Worm (Caenorhabditis elegans) whole organism, early embryonic: Measurements from ENCODE around the gene sre-15.

Experiments
- B0310.2 ChIP-seq: sonication (generic microtip); optimal IDR thresholded peaks from 2 replicates; lab custom pipeline; 2016; ENCODE audit warnings: mild to moderate bottlenecking, missing genetic modification characterization, missing compliant biosample characterization
- F13C5.2 ChIP-seq: sonication (generic microtip); optimal IDR thresholded peaks from 2 replicates; lab custom pipeline; 2017; ENCODE audit warnings: mild to moderate bottlenecking, missing genetic modification characterization, inconsistent platforms, missing compliant biosample characterization
- aly-1 ChIP-seq: sonication (generic microtip); optimal IDR thresholded peaks from 2 replicates; lab custom pipeline; 2016; ENCODE audit warnings: missing genetic modification characterization, missing compliant biosample characterization
- ama-1 ChIP-seq: fragments of 150-350 bp; optimal IDR thresholded peaks from 2 replicates; lab custom pipeline; 2014
- ceh-13 ChIP-seq: fragments of 200-800 bp; sonication (Bioruptor generic); optimal IDR thresholded peaks from 2 replicates; lab custom pipeline; 2018; ENCODE audit warnings: mild to moderate bottlenecking, missing genetic modification characterization, missing compliant biosample characterization
- ceh-36 ChIP-seq: sonication (generic microtip); optimal IDR thresholded peaks from 2 replicates; lab custom pipeline; 2016; ENCODE audit warnings: missing genetic modification characterization, inconsistent platforms, missing compliant biosample characterization
- ets-7 ChIP-seq: sonication (generic microtip); optimal IDR thresholded peaks from 2 replicates; lab custom pipeline; 2016; ENCODE audit warnings: missing genotype, missing genetic modification characterization, missing compliant biosample characterization
- flt-1 ChIP-seq: fragments of 200-800 bp; sonication (Bioruptor generic); IDR thresholded peaks from 2 replicates; pipeline ENCODE4 v1.3.6; 2022; ENCODE audit warnings: missing genetic modification characterization, missing compliant biosample characterization
- hmbx-1 ChIP-seq: sonication (generic microtip); optimal IDR thresholded peaks from 2 replicates; lab custom pipeline; 2016; ENCODE audit warnings: mild to moderate bottlenecking, missing genetic modification characterization, missing compliant biosample characterization
- hmg-4 ChIP-seq: fragments of 200-800 bp; sonication (Bioruptor generic); optimal IDR thresholded peaks from 2 replicates; lab custom pipeline; 2018; ENCODE audit warnings: mild to moderate bottlenecking, missing genetic modification characterization, missing compliant biosample characterization
- hnd-1 ChIP-seq: sonication (generic microtip); optimal IDR thresholded peaks from 2 replicates; lab custom pipeline; 2016; ENCODE audit warnings: missing genetic modification characterization, missing compliant biosample characterization
- pes-1 ChIP-seq: fragments of 200-800 bp; sonication (Bioruptor generic); IDR thresholded peaks from 2 replicates; pipeline ENCODE4 v1.3.6; 2022; ENCODE audit warnings: missing genetic modification reagents, missing genetic modification characterization, missing compliant biosample characterization
- scrt-1 ChIP-seq: fragments of 200-800 bp; sonication (Bioruptor generic); IDR thresholded peaks from 2 replicates; pipeline ENCODE4 v1.3.6; 2022; ENCODE audit warnings: missing genetic modification characterization, missing compliant biosample characterization
- sea-1 ChIP-seq: fragments of 200-800 bp; sonication (Bioruptor generic); conservative IDR thresholded peaks from 2 replicates; pipeline ENCODE4 v1.3.6; 2022; ENCODE audit warnings: missing genetic modification characterization, missing compliant biosample characterization
- tbx-11 ChIP-seq: fragments of 200-800 bp; sonication (Bioruptor generic); IDR thresholded peaks from 2 replicates; pipeline ENCODE4 v1.3.6; 2022; ENCODE audit warnings: missing genetic modification characterization, missing compliant biosample characterization
- tbx-37 ChIP-seq: fragments of 200-800 bp; sonication (Bioruptor generic); conservative IDR thresholded peaks from 2 replicates; pipeline ENCODE4 v1.3.6; 2022; ENCODE audit warnings: missing genetic modification reagents, missing genetic modification characterization, missing compliant biosample characterization
- tra-4 ChIP-seq: sonication (generic microtip); optimal IDR thresholded peaks from 2 replicates; lab custom pipeline; 2017; ENCODE audit warnings: missing genetic modification characterization, missing compliant biosample characterization

Gene sre-15

DNA sequence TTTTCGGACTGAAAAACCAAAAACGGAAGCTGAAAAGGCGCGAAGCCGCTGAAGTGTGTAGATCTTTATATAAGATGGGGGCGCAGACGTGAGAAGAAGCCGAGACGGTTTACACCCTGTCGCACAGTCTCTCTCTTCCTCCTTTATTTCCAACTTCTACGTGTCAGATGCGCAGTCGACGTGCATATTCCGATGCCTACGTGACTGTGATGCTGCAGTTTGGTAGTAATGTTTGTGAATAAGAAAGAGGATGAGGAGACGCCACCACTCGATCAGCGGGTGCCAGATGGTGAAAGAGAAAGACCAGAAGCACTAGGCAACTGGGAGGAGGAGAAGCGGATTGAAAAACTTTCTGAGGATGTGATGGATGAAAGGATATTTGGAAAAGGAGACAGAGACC, 26.4 kb downstream of the sre-15 start:
- TF ChIP-seq ets-7 (no peak), hmg-4 (GFP tag; lab: Kevin White, UChicago) (no peak), flt-1 (GFP tag; lab: Robert Waterston, UW) (no peak), tra-4 (tag; lab: Kevin White, UChicago) (no peak), scrt-1 (no peak), tbx-37 (no peak), pes-1 (GFP tag; lab: Robert Waterston, UW) (no peak), aly-1 (no peak), ceh-36 (tag; lab: Kevin White, UChicago) (no peak), ama-1 (lab: Kevin White, UChicago) (no peak), ceh-13 (GFP tag; lab: Kevin White, UChicago) (no peak), F13C5.2 (no peak), hnd-1 (no peak)

DNA sequence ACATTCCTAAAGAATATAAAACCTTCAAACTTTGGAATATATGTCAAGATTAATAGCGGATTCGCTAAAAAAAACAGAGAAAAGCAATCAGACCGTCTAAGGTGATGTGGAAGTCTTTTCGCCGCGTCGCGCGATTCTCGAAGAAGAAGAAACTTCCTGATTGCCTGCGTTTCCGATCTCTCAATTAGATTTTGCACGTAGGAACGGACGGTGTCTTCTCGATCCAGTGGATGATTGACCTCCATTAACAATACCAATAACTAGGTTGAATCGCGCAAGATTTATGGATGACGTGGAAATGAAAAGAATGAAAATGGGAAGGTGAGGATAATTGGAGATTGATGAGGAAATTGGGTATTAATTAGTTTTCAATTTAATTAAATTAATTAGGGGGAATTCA, 27.5 kb downstream of the sre-15 start:
- TF ChIP-seq tbx-37 (no peak), tra-4 (tag; lab: Kevin White, UChicago) (no peak), B0310.2 (tag; lab: Kevin White, UChicago) (no peak), F13C5.2 (no peak), pes-1 (GFP tag; lab: Robert Waterston, UW) (no peak), aly-1 (no peak), ceh-13 (GFP tag; lab: Kevin White, UChicago) (no peak), flt-1 (GFP tag; lab: Robert Waterston, UW) (no peak), tbx-11 (GFP tag; lab: Robert Waterston, UW) (no peak), hmbx-1 (no peak), hnd-1 (no peak), ama-1 (lab: Kevin White, UChicago) (no peak), sea-1 (GFP tag; lab: Robert Waterston, UW) (no peak), hmg-4 (GFP tag; lab: Kevin White, UChicago) (no peak), ceh-36 (tag; lab: Kevin White, UChicago) (no peak), ets-7 (no peak)

DNA sequence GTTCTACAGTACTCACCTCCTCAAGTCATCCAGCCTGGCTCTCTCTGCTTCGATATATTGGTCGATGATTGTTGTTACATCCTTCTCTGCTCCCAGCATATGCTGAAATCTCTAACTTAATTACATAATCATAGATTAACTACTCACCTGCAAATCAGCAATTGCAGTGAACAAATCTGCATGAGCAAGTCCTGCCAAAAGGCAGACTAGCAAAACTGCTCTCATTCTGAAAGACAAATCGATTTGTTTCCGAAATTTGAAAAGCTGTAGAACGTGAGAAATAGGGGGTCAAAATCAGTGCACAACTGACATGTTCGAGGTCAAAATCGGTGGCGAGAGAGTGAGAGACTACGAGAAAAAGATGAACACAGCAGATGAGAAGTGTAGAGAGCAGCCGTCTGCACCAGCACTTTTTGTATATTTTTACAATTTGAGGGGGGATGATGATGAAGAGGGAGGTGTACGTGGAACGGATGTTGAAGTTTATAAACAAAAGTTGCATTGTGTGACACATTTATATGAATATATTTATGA, 28.8 kb downstream of the sre-15 start, which contains the start of gene phy-2:
Gene phy-2 (minus strand): TSS at position 226 of the 534 bp plus-strand sequence.
- no peak for TF ChIP-seq tbx-11 (GFP tag; lab: Robert Waterston, UW)
- TF ChIP-seq hmg-4 (GFP tag; lab: Kevin White, UChicago): peak; percentile 0

DNA sequence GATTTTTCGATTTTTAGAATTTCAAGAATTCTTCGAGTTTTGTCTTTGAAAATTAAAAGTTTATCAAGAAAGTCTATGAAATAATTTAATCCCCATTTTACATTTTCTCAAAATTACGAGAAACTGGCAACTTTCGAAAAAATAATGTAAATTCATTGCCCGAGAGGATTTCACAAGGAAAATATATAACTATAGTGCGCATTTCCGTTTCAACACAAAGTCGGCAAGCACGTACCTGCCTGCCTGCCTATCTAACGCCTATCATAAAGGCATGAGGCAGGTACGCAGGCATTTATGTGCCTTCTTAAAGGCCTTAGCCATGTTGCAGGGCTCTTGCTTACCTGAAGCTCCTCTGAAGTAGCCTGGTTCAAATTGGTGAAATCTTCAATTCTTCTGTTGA, 31.8 kb downstream of the sre-15 start:
- no peak for TF ChIP-seq hmg-4 (GFP tag; lab: Kevin White, UChicago)
- no peak for TF ChIP-seq hmbx-1
- TF ChIP-seq ceh-36 (tag; lab: Kevin White, UChicago): no peak
- TF ChIP-seq tra-4 (tag; lab: Kevin White, UChicago): no peak

DNA sequence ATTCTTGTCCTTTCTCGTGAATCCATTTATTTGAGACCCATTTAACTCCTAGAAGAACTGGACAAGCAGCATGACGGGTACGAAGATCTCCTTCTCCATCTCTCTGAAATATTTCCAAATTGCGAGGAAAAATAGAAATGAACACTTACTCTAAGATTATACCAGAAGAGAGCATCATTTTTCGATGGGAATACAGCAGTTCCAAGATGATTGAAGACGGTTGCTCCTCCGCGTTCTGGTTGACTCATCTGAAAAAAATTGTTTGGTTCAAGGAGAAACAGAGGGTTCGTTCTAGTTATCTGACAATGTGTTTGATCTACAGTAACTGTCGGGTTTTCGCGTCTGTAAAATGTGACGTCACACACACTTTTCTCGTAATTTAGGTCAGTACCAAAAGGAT, 33.3 kb downstream of the sre-15 start:
- no peak for TF ChIP-seq sea-1 (GFP tag; lab: Robert Waterston, UW)
- no peak for TF ChIP-seq flt-1 (GFP tag; lab: Robert Waterston, UW)
- no peak for TF ChIP-seq ceh-13 (GFP tag; lab: Kevin White, UChicago)
- no peak for TF ChIP-seq tbx-11 (GFP tag; lab: Robert Waterston, UW)

DNA sequence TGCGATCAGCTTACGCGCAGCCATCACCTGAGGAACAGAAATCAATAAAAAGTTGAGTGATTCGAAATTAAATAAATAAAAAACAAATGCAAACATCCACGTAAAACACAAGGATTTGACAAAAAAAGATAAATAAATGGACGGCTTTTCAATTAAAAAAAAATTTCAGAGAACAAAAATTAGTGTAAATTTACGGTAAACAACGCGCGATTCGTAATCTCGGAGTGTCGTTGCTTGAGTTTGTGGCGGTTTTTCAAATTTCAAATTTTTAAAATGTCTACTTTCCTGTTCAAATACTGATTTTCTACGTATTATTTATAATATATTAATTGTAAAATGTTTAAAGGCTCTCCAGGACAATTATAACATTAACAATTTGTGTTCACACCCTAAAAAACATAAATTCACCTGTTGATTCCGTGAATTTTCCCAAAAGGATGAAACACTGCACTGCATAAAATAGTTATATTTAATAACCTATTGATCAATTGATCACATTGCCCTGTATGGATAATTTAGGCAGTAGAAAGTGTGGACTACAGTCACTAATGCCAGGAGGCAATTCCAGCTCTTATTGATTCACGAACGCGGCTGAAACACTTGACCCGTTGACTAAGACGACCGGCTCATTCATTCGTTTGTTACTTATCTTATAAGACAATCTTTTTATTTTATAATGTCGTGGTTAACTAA, 35.5 kb downstream of the sre-15 start, which contains the start of the genes marb-1 and F35G2.3:
Gene marb-1 (minus strand): TSS at position 27 of the 693 bp plus-strand sequence.
Gene F35G2.3 (plus strand): TSS at position 643 of the 693 bp plus-strand sequence.
- TF ChIP-seq ceh-13 (GFP tag; lab: Kevin White, UChicago): no peak
- TF ChIP-seq hmbx-1: no peak
- no peak for TF ChIP-seq sea-1 (GFP tag; lab: Robert Waterston, UW)
- no peak for TF ChIP-seq flt-1 (GFP tag; lab: Robert Waterston, UW)
- TF ChIP-seq hnd-1: no peak
- no peak for TF ChIP-seq aly-1
- TF ChIP-seq tra-4 (tag; lab: Kevin White, UChicago): no peak
- no peak for TF ChIP-seq F13C5.2
- no peak for TF ChIP-seq ama-1 (lab: Kevin White, UChicago)
- TF ChIP-seq tbx-37: no peak
- no peak for TF ChIP-seq pes-1 (GFP tag; lab: Robert Waterston, UW)
- no peak for TF ChIP-seq scrt-1
- TF ChIP-seq tbx-11 (GFP tag; lab: Robert Waterston, UW): no peak
- no peak for TF ChIP-seq ets-7
- TF ChIP-seq hmg-4 (GFP tag; lab: Kevin White, UChicago): no peak
- no peak for TF ChIP-seq ceh-36 (tag; lab: Kevin White, UChicago)
- TF ChIP-seq B0310.2 (tag; lab: Kevin White, UChicago): no peak

DNA sequence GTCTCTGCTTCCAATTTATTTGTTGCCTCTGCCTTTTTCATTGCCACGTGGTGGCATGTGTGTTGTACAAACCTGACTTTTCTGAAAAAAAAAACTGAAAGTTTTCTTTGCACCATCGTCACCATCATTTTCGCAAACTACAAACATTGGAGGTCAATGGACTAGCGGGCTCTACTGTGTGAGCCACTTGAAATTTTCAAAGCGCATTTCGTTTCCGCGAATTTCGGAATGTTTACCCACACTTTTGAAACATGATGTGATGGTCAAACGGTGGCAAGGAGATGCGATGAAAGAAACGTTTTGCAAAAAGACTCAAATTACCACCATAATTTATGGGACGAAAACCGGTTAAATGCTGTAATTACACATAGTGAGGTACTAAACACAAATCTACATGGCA, 36.7 kb downstream of the sre-15 start:
- TF ChIP-seq hmg-4 (GFP tag; lab: Kevin White, UChicago) (no peak), ceh-13 (GFP tag; lab: Kevin White, UChicago) (no peak), scrt-1 (no peak), flt-1 (GFP tag; lab: Robert Waterston, UW) (no peak), tbx-11 (GFP tag; lab: Robert Waterston, UW) (no peak), hnd-1 (no peak), pes-1 (GFP tag; lab: Robert Waterston, UW) (no peak), tra-4 (tag; lab: Kevin White, UChicago) (no peak), sea-1 (GFP tag; lab: Robert Waterston, UW) (no peak), ceh-36 (tag; lab: Kevin White, UChicago) (no peak), hmbx-1 (no peak)

DNA sequence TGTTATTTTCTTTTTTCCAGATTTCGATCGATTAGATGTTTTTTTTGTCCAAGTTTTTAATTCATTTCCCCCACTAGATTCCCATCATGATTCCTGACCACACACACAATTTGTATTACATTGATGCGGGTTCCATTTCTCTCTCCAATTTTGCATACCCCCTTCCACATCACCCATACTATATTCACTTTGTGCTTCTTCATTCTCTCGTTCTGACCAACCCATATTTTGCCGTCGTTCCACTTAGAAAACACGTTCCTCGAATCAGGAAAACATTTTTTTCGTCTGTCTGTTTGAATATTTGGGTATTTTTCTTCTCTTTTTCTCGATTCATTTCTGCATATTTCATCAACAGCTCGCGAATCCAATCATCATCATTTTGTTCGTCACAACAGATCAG, 37.2 kb downstream of the sre-15 start:
- no peak for TF ChIP-seq ama-1 (lab: Kevin White, UChicago)
- TF ChIP-seq hmbx-1: no peak
- TF ChIP-seq scrt-1: no peak
- no peak for TF ChIP-seq F13C5.2
- no peak for TF ChIP-seq hnd-1
- no peak for TF ChIP-seq tra-4 (tag; lab: Kevin White, UChicago)
- TF ChIP-seq pes-1 (GFP tag; lab: Robert Waterston, UW): no peak
